Worm (Caenorhabditis elegans): ENCODE measurements around the gene C27C12.1.

DNA sequence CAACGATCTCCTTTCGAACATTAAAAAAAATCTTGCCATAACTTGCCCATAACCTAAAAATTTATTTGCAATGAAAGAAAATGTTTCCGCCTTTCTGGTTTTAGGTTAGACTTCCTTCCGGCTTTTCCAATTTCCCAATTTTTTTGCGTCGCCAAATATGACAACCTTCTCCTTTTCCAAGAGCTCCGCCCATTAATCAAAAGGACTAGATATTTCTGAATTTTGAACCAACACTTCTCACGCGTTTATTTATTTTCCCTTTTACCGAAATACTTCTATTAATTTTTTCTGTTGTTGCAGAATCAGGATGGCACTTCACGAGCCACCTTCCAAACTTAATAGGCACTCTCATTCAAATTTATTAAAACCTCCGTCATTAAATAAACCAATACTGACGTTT is 7.9 kb downstream of the C27C12.1 start, which contains the start of gene egrh-1:
- TF ChIP-seq nhr-237 (tag; optimal IDR thresholded peaks at IDR 0.05) (no peak), R02D3.7 (tag; optimal IDR thresholded peaks at IDR 0.05) (no peak), ceh-82 (tag; optimal IDR thresholded peaks at IDR 0.05) (no peak), fos-1 (tag; optimal IDR thresholded peaks at IDR 0.05) (no peak), dmd-4 (tag; optimal IDR thresholded peaks at IDR 0.05) (no peak), mdl-1 (tag; optimal IDR thresholded peaks at IDR 0.05) (no peak), ztf-4 (tag; optimal IDR thresholded peaks at IDR 0.05) (no peak), snpc-4 (tag; optimal IDR thresholded peaks at IDR 0.05) (no peak), ztf-11 (tag; optimal IDR thresholded peaks at IDR 0.05) (no peak), zag-1 (tag; optimal IDR thresholded peaks at IDR 0.05) (no peak), unc-62 (GFP tag; optimal IDR thresholded peaks at IDR 0.05) (no peak), unc-55 (GFP tag; optimal IDR thresholded peaks at IDR 0.05) (no peak), nhr-6 (tag; optimal IDR thresholded peaks at IDR 0.05) (no peak)
